Fruit fly (Drosophila melanogaster): ENCODE measurements around the gene Pgant4.

DNA sequence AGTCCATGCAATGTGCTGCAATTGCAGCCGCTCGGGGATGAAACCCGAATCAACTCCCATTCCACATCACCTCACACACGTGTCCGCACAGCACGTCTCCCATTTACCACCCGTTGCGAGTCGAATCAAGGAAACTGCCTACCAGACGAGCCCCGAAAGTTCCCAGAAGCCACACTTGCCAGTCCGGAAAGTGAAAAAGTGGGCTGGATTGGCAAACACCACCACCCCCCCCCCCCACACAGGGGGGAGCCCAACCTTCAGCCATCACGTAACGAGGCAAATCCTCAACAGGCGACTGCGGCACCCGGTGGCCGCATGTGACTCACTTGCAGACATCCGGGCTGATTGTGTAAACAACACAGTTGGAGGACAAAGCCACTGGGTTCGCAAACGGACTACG, 32.4 kb downstream of the Pgant4 start:
- TF ChIP-seq psq (optimal IDR thresholded peaks at IDR 0.05), result no peak
- TF ChIP-seq pan (optimal IDR thresholded peaks at IDR 0.05), result no peak
- TF ChIP-seq EcR (GFP tag; optimal IDR thresholded peaks at IDR 0.05), result no peak
- no peak for TF ChIP-seq CG8478 (optimal IDR thresholded peaks at IDR 0.05)
- TF ChIP-seq Dll (optimal IDR thresholded peaks at IDR 0.05), result no peak

Data from whole organism.